Worm (Caenorhabditis elegans): ENCODE measurements around the gene dsh-2.

Gene dsh-2

DNA sequence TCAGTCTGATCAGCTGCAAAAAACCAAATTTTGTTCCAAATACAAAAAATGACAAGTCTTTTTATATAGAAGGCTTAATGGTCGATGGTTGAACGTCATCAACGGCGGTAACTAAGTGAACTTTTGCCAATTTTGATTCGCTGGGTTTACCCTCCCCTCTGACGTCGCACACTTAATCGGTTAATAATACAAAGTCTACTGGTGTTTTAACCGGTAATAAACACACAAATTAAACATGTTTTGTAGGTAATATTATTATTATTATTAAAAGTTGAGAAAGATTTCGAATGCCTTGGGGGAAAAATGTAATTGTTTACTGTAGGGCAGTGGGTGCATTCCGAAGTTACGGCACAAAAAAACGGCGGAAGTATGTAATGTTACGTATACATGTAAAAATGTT, 20.3 kb downstream of the dsh-2 start, which contains the start of gene pho-12:
Gene pho-12, minus strand, starts transcription at position 101 of the 400 bp plus-strand sequence.
- TF ChIP-seq sptf-1 (tag; optimal IDR thresholded peaks at IDR 0.05) (no peak), unc-62 (GFP tag; optimal IDR thresholded peaks at IDR 0.05) (no peak), mep-1 (tag; optimal IDR thresholded peaks at IDR 0.05) (no peak), nhr-2 (tag; optimal IDR thresholded peaks at IDR 0.05) (no peak), mab-5 (tag; optimal IDR thresholded peaks at IDR 0.05) (no peak), mls-2 (tag; optimal IDR thresholded peaks at IDR 0.05) (no peak), bed-3 (GFP tag; optimal IDR thresholded peaks at IDR 0.05) (no peak), unc-39 (tag; optimal IDR thresholded peaks at IDR 0.05) (no peak), ceh-83 (GFP tag; optimal IDR thresholded peaks at IDR 0.05) (no peak), cnd-1 (tag; optimal IDR thresholded peaks at IDR 0.05) (no peak), hlh-1 (tag; optimal IDR thresholded peaks at IDR 0.05) (no peak), nhr-28 (tag; optimal IDR thresholded peaks at IDR 0.05) (no peak), ces-1 (GFP tag; optimal IDR thresholded peaks at IDR 0.05) (no peak)

DNA sequence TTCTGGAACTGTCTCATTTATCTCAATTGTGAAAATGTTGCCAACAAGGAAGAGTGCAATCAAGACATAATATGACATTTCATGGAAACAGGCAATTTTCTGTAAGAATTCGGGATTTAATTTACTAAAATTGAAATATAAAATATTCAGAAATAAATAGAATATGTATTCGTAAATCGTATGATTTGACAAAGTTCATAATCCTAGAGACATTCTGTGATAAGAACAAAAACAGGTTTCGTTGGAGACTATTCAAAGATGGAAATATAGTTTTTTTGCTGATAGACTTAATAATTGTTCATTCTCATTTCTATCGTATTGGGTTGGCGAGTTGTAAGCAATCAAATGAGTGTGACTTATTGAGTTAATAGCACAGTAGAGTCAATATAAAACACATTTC, 22.9 kb downstream of the dsh-2 start, which contains the start of gene C27A2.12:
Gene C27A2.12, minus strand, starts transcription at position 101 of the 400 bp plus-strand sequence.
- TF ChIP-seq drap-1 (GFP tag; optimal IDR thresholded peaks at IDR 0.05) (no peak), nhr-12 (tag; optimal IDR thresholded peaks at IDR 0.05) (no peak), M03D4.4 (tag; optimal IDR thresholded peaks at IDR 0.05) (no peak), unc-120 (tag; optimal IDR thresholded peaks at IDR 0.05; ENCODE audit: poor library complexity, severe bottlenecking) (no peak)

DNA sequence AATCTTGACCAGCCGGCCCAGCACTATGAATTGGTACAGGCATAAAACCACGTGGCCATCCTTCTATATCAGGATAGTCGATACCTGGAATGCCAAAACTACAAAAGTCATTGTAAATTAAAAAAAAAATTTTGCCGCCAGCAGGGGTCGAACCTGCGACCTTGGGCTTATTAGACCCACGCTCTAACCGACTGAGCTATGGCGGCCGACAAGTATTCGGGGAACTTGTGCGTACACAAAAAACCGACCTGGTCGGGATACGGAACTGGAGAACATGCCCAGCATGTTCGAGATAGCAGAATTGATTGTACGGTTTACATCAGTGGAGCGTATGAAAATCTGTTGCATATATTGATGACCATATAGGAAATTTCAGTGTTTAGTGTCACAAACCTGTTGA, 23.7 kb downstream of the dsh-2 start:
- TF ChIP-seq lin-32 (GFP tag; optimal IDR thresholded peaks at IDR 0.05), result no peak
- peak; percentile 17 for TF ChIP-seq ham-2 (GFP tag; optimal IDR thresholded peaks at IDR 0.05)
- no peak for TF ChIP-seq unc-120 (tag; optimal IDR thresholded peaks at IDR 0.05; ENCODE audit: poor library complexity, severe bottlenecking)
- peak; percentile 60 for TF ChIP-seq sptf-1 (tag; optimal IDR thresholded peaks at IDR 0.05)
- no peak for TF ChIP-seq ceh-39 (tag; optimal IDR thresholded peaks at IDR 0.05)
- no peak for TF ChIP-seq ces-1 (GFP tag; optimal IDR thresholded peaks at IDR 0.05)
- TF ChIP-seq tbx-8 (GFP tag; optimal IDR thresholded peaks at IDR 0.05), result peak; percentile 35
- no peak for TF ChIP-seq snpc-4 (tag; optimal IDR thresholded peaks at IDR 0.05)
- peak; percentile 55 for TF ChIP-seq M03D4.4 (tag; optimal IDR thresholded peaks at IDR 0.05)
- peak; percentile 41 for TF ChIP-seq sem-2 (GFP tag; optimal IDR thresholded peaks at IDR 0.05)
- no peak for TF ChIP-seq hlh-1 (tag; optimal IDR thresholded peaks at IDR 0.05)
- no peak for TF ChIP-seq flh-1 (GFP tag; optimal IDR thresholded peaks at IDR 0.05)
- TF ChIP-seq unc-39 (tag; optimal IDR thresholded peaks at IDR 0.05), result no peak
- TF ChIP-seq drap-1 (GFP tag; optimal IDR thresholded peaks at IDR 0.05), result peak; percentile 44
- no peak for TF ChIP-seq nhr-237 (tag; optimal IDR thresholded peaks at IDR 0.05)
- no peak for TF ChIP-seq nhr-28 (tag; optimal IDR thresholded peaks at IDR 0.05)
- TF ChIP-seq nhr-76 (tag; optimal IDR thresholded peaks at IDR 0.05), result no peak
- TF ChIP-seq unc-62 (GFP tag; optimal IDR thresholded peaks at IDR 0.05), result no peak
- no peak for TF ChIP-seq zip-8 (tag; optimal IDR thresholded peaks at IDR 0.05)
- TF ChIP-seq ceh-43 (GFP tag; optimal IDR thresholded peaks at IDR 0.05), result no peak
- TF ChIP-seq mls-2 (tag; optimal IDR thresholded peaks at IDR 0.05), result peak; percentile 47
- no peak for TF ChIP-seq nhr-12 (tag; optimal IDR thresholded peaks at IDR 0.05)
- no peak for TF ChIP-seq pha-4 (tag; optimal IDR thresholded peaks at IDR 0.05)
- TF ChIP-seq nhr-2 (tag; optimal IDR thresholded peaks at IDR 0.05), result no peak
- no peak for TF ChIP-seq lin-13 (tag; optimal IDR thresholded peaks at IDR 0.05)
- no peak for TF ChIP-seq ztf-11 (tag; optimal IDR thresholded peaks at IDR 0.05)
- TF ChIP-seq elt-3 (tag; optimal IDR thresholded peaks at IDR 0.05), result no peak
- TF ChIP-seq mep-1 (tag; optimal IDR thresholded peaks at IDR 0.05), result no peak
- TF ChIP-seq mab-5 (tag; optimal IDR thresholded peaks at IDR 0.05), result no peak
- no peak for TF ChIP-seq blmp-1 (tag; optimal IDR thresholded peaks at IDR 0.05)
- peak; percentile 1 for TF ChIP-seq bed-3 (GFP tag; optimal IDR thresholded peaks at IDR 0.05)
- no peak for TF ChIP-seq cnd-1 (tag; optimal IDR thresholded peaks at IDR 0.05)
- TF ChIP-seq ceh-83 (GFP tag; optimal IDR thresholded peaks at IDR 0.05), result peak; percentile 73
- no peak for TF ChIP-seq elt-1 (tag; optimal IDR thresholded peaks at IDR 0.05; ENCODE audit: borderline replicate concordance, insufficient read depth)
- no peak for TF ChIP-seq lsy-2 (tag; optimal IDR thresholded peaks at IDR 0.05)

DNA sequence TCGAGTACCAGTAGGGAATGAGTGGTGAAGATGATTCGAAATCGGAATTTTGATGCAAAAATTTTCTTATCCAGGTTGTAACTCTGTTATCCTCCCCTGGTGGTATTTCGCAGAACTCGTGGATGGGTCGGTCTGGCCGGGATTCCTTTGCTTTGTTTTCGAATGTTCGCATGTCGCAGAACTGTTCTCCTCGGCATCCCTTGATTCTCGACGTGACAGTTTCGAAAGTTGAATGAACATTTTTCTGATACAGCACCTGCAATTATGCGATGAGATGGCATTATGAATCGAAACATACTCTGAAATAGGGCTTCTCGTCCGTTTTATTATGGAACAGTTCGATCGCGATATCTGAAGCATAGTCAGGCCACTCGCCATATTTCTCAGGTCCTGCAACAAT, 24.7 kb downstream of the dsh-2 start:
- TF ChIP-seq mab-5 (tag; optimal IDR thresholded peaks at IDR 0.05), result no peak

Data from whole organism, mixed stage, embryonic.